Worm (Caenorhabditis elegans): ENCODE measurements around the gene grd-1.

DNA sequence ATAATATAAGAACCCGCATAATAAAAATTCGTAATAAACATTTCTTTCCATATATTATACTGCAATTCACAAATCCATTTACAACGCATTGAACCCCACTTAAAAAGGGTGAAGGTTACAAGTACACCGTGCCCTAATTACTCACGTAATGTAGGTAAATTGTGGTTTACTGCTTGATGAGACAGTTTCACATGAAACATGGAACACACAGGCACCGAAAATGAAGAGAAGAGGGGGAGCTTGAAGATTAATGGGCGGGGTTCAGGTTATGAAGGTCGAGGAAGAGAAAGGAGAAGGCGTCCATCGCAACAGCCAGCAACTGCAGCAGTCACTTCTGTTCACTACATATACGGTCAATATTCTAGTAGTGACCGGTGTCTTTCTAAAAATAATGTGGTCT, 49.5 kb upstream of the grd-1 start, which contains the start of gene lpr-6:
- TF ChIP-seq lsy-2 (tag; optimal IDR thresholded peaks at IDR 0.05): no peak
- TF ChIP-seq unc-62 (GFP tag; optimal IDR thresholded peaks at IDR 0.05): no peak
- no peak for TF ChIP-seq lin-35 (GFP tag; optimal IDR thresholded peaks at IDR 0.05)
- TF ChIP-seq lin-39 (tag; optimal IDR thresholded peaks at IDR 0.05): no peak
- TF ChIP-seq vab-15 (tag; optimal IDR thresholded peaks at IDR 0.05): no peak
- no peak for TF ChIP-seq ama-1 (optimal IDR thresholded peaks at IDR 0.05)
- no peak for TF ChIP-seq unc-86 (tag; optimal IDR thresholded peaks at IDR 0.05)
- TF ChIP-seq egl-27 (tag; optimal IDR thresholded peaks at IDR 0.05): no peak
- no peak for TF ChIP-seq nhr-77 (tag; optimal IDR thresholded peaks at IDR 0.05)
- TF ChIP-seq nhr-12 (tag; optimal IDR thresholded peaks at IDR 0.05): no peak
- TF ChIP-seq blmp-1 (tag; optimal IDR thresholded peaks at IDR 0.05): peak; percentile 57

Measured in whole organism, L1 larva.